Worm (Caenorhabditis elegans) whole organism, L4/young adult: ENCODE data around the gene ttr-28.

Experiments
- dao-5 ChIP-seq: sonication (generic microtip); optimal IDR thresholded peaks from 2 replicates; lab custom pipeline; 2016; ENCODE audit warnings: missing genotype, missing genetic modification characterization, moderate library complexity, missing compliant biosample characterization
- him-1 ChIP-seq: sonication (generic microtip); optimal IDR thresholded peaks from 2 replicates; lab custom pipeline; 2016; ENCODE audit warnings: missing genotype, missing genetic modification reagents, missing genetic modification characterization, missing compliant biosample characterization

ce11 chrV:12953702-12954101, 48.7 kb upstream of the ttr-28 start, which contains the start of gene eif-3.K:
- TF ChIP-seq him-1 (tag; lab: Kevin White, UChicago) = no peak
- no peak for TF ChIP-seq dao-5 (tag; lab: Kevin White, UChicago)
